Fruit fly (Drosophila melanogaster) whole organism, prepupa: Measurements from ENCODE around the gene Nmdar1.

Experiments used
- Blimp-1 ChIP-seq: fragments of 200-800 bp; sonication (Bioruptor generic); optimal IDR thresholded peaks from 3 replicates; lab custom pipeline; 2017; ENCODE audit warnings: missing biosample characterization, missing genetic modification characterization, mild to moderate bottlenecking, moderate library complexity, missing genetic modification reagents
- CG10631 ChIP-seq: fragments of 200-800 bp; sonication (Bioruptor generic); optimal IDR thresholded peaks from 2 replicates; lab custom pipeline; 2016; ENCODE audit warnings: missing biosample characterization, missing genetic modification characterization
- CG10669 ChIP-seq: fragments of 200-800 bp; sonication (Bioruptor generic); optimal IDR thresholded peaks from 3 replicates; lab custom pipeline; 2018; ENCODE audit warnings: missing biosample characterization, mild to moderate bottlenecking, missing genetic modification characterization, moderate library complexity
- CG11294 ChIP-seq: fragments of 200-800 bp; sonication (Bioruptor generic); IDR thresholded peaks from 2 replicates; pipeline ENCODE4 v1.3.6; 2022; ENCODE audit warnings: missing biosample characterization, missing genetic modification characterization
- CG11762 ChIP-seq: fragments of 200-800 bp; sonication (Bioruptor generic); optimal IDR thresholded peaks from 3 replicates; lab custom pipeline; 2016; ENCODE audit warnings: missing biosample characterization, missing genetic modification characterization; ENCODE audit not compliant: insufficient read depth
- CG15336 ChIP-seq: fragments of 200-800 bp; sonication (Bioruptor generic); IDR thresholded peaks from 2 replicates; pipeline ENCODE4 v1.3.6; 2022; ENCODE audit warnings: missing biosample characterization, missing genetic modification characterization
- CG1621 ChIP-seq: fragments of 200-800 bp; sonication (Bioruptor generic); optimal IDR thresholded peaks from 3 replicates; lab custom pipeline; 2018; ENCODE audit warnings: missing biosample characterization, mild to moderate bottlenecking, missing genetic modification characterization
- CG16779 ChIP-seq: fragments of 200-800 bp; sonication (Bioruptor generic); optimal IDR thresholded peaks from 3 replicates; lab custom pipeline; 2017; ENCODE audit warnings: missing biosample characterization, mild to moderate bottlenecking, missing genetic modification characterization
- CG31627 ChIP-seq: fragments of 200-800 bp; sonication (Bioruptor generic); optimal IDR thresholded peaks from 3 replicates; lab custom pipeline; 2016; ENCODE audit warnings: missing biosample characterization, missing genetic modification characterization
- CG34406 ChIP-seq: fragments of 200-800 bp; sonication (Bioruptor generic); optimal IDR thresholded peaks from 3 replicates; lab custom pipeline; 2016; ENCODE audit warnings: missing biosample characterization, missing genetic modification characterization
- CG6163 ChIP-seq: fragments of 200-800 bp; sonication (Bioruptor generic); IDR thresholded peaks from 3 replicates; pipeline ENCODE4 v1.3.6; 2022; ENCODE audit warnings: missing biosample characterization, missing genetic modification characterization
- CG8119 ChIP-seq: fragments of 200-800 bp; sonication (Bioruptor generic); IDR thresholded peaks from 3 replicates; pipeline ENCODE4 v1.3.6; 2022; ENCODE audit warnings: missing biosample characterization, missing genetic modification characterization
- CG8319 ChIP-seq: fragments of 200-800 bp; sonication (Bioruptor generic); optimal IDR thresholded peaks from 3 replicates; lab custom pipeline; 2016; ENCODE audit warnings: missing biosample characterization, missing genetic modification characterization
- CG8632 ChIP-seq: fragments of 200-800 bp; sonication (Bioruptor generic); optimal IDR thresholded peaks from 3 replicates; lab custom pipeline; 2016; ENCODE audit warnings: missing biosample characterization, missing genetic modification characterization
- Eip78C ChIP-seq: fragments of 200-800 bp; sonication (Bioruptor generic); peaks from one replicate; lab custom pipeline; 2016; ENCODE audit warnings: missing biosample characterization, missing genetic modification characterization
- Gug ChIP-seq: fragments of 200-800 bp; sonication (Bioruptor generic); IDR thresholded peaks from 2 replicates; pipeline ENCODE4 v1.3.6; 2022; ENCODE audit warnings: missing biosample characterization, missing genetic modification characterization
- Hr39 ChIP-seq: fragments of 200-800 bp; sonication (Bioruptor generic); optimal IDR thresholded peaks from 2 replicates; lab custom pipeline; 2016; ENCODE audit warnings: missing biosample characterization, missing genetic modification characterization
- Hr4 ChIP-seq: fragments of 200-800 bp; sonication (Bioruptor generic); optimal IDR thresholded peaks from 3 replicates; lab custom pipeline; 2016; ENCODE audit warnings: missing biosample characterization, missing genetic modification characterization
- Lpt ChIP-seq: fragments of 200-800 bp; sonication (Bioruptor generic); optimal IDR thresholded peaks from 3 replicates; lab custom pipeline; 2016; ENCODE audit warnings: missing biosample characterization, missing genetic modification characterization
- Sox14 ChIP-seq: fragments of 200-800 bp; sonication (Bioruptor generic); optimal IDR thresholded peaks from 3 replicates; lab custom pipeline; 2016; ENCODE audit warnings: missing biosample characterization, missing genetic modification characterization
- Sox15 ChIP-seq: fragments of 200-800 bp; sonication (Bioruptor generic); optimal IDR thresholded peaks from 3 replicates; lab custom pipeline; 2016; ENCODE audit warnings: missing biosample characterization, missing genetic modification characterization
- achi ChIP-seq: fragments of 200-800 bp; sonication (Bioruptor generic); optimal IDR thresholded peaks from 3 replicates; lab custom pipeline; 2016; ENCODE audit warnings: missing biosample characterization, missing genetic modification characterization
- cyc ChIP-seq: fragments of 200-800 bp; sonication (Bioruptor generic); optimal IDR thresholded peaks from 3 replicates; lab custom pipeline; 2016; ENCODE audit warnings: missing biosample characterization, missing genetic modification characterization
- dac ChIP-seq: fragments of 200-800 bp; sonication (Bioruptor generic); optimal IDR thresholded peaks from 2 replicates; lab custom pipeline; 2017; ENCODE audit warnings: missing biosample characterization, mild to moderate bottlenecking, missing genetic modification characterization
- dsx ChIP-seq: fragments of 200-800 bp; optimal IDR thresholded peaks from 3 replicates; lab custom pipeline; 2019; ENCODE audit warnings: missing biosample characterization, mild to moderate bottlenecking, missing genetic modification characterization, moderate library complexity; ENCODE audit not compliant: poor library complexity, severe bottlenecking
- eg ChIP-seq: fragments of 200-800 bp; sonication (Bioruptor generic); IDR thresholded peaks from 3 replicates; pipeline ENCODE4 v1.3.6; 2022; ENCODE audit warnings: missing biosample characterization, missing genetic modification characterization
- esn ChIP-seq: fragments of 200-800 bp; sonication (Bioruptor generic); optimal IDR thresholded peaks from 2 replicates; lab custom pipeline; 2016; ENCODE audit warnings: missing biosample characterization, mild to moderate bottlenecking, missing genetic modification characterization, moderate library complexity
- fd59A ChIP-seq: fragments of 200-800 bp; sonication (Bioruptor generic); optimal IDR thresholded peaks from 2 replicates; lab custom pipeline; 2017; ENCODE audit warnings: missing biosample characterization, mild to moderate bottlenecking, missing genetic modification characterization, missing genetic modification reagents
- fkh ChIP-seq: fragments of 200-800 bp; sonication (Bioruptor generic); optimal IDR thresholded peaks from 3 replicates; lab custom pipeline; 2017; ENCODE audit warnings: missing biosample characterization, mild to moderate bottlenecking, missing genetic modification characterization, moderate library complexity
- lz ChIP-seq: fragments of 200-800 bp; sonication (Bioruptor generic); optimal IDR thresholded peaks from 3 replicates; lab custom pipeline; 2016; ENCODE audit warnings: missing biosample characterization, missing genetic modification characterization
- salr ChIP-seq, 2 experiments: fragments of 200-800 bp; sonication (Bioruptor generic); optimal IDR thresholded peaks; 3 replicates each; lab custom pipeline; 2016 to 2018; ENCODE audit warnings: missing biosample characterization in 2 of 2, missing genetic modification characterization in 2 of 2, mild to moderate bottlenecking in 1 of 2
- svp ChIP-seq: fragments of 200-800 bp; sonication (Bioruptor generic); peaks from one replicate; lab custom pipeline; 2016; ENCODE audit warnings: missing biosample characterization, missing genetic modification characterization
- topi ChIP-seq: fragments of 200-800 bp; sonication (Bioruptor generic); optimal IDR thresholded peaks from 3 replicates; lab custom pipeline; 2016; ENCODE audit warnings: missing biosample characterization, missing genetic modification characterization
- vri ChIP-seq: fragments of 200-800 bp; sonication (Bioruptor generic); optimal IDR thresholded peaks from 3 replicates; lab custom pipeline; 2016; ENCODE audit warnings: missing biosample characterization, mild to moderate bottlenecking, missing genetic modification characterization

Gene Nmdar1

DNA sequence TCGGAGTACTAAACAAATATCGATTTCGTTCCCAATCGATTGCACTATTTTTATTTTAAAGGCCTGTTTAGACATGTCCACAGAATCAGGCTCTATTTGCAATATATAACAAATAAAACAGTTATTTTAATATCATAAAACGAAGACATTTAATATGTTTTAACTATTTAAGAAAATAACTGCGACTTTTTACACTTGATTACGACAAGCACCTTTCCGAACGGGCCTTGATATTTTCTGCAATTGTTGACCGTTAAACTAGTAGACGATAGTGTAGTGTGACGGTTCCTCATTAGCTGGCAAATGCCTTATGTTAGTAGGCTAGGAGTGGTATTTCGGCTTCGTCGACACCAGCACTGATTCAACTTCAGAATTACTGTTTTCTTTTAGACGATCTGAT is 45.5 kb upstream of the Nmdar1 start, which contains the start of the genes CG2931 and Rheb (continued):
- TF ChIP-seq lz (GFP tag; lab: Kevin White, UChicago), result peak; percentile 67
- peak; percentile 36 for TF ChIP-seq CG34406
- peak; percentile 30; the same call in 1 of the 3 replicates for TF ChIP-seq CG8119 (GFP tag; lab: Robert Waterston, UW)
- peak; percentile 53 for TF ChIP-seq fkh (GFP tag; lab: Kevin White, UChicago)
- TF ChIP-seq achi (GFP tag; lab: Kevin White, UChicago), result peak; percentile 25
- TF ChIP-seq CG31627, result peak; percentile 65
- peak; percentile 46 for TF ChIP-seq Gug (GFP tag; lab: Robert Waterston, UW)
- TF ChIP-seq Sox15 (GFP tag; lab: Kevin White, UChicago), result peak; percentile 40

dm6 chr3R:5565623-5566022 is 42.5 kb upstream of the Nmdar1 start:
- peak; percentile 80 for TF ChIP-seq svp
- peak; percentile 92 for TF ChIP-seq CG6163 (GFP tag; lab: Robert Waterston, UW)
- TF ChIP-seq Hr39, result no peak
- no peak for TF ChIP-seq salr (GFP tag; optimal IDR thresholded peaks at IDR 0.05; lab: Kevin White, UChicago)
- TF ChIP-seq fd59A (GFP tag; lab: Kevin White, UChicago), result no peak
- TF ChIP-seq CG34406, result no peak
- TF ChIP-seq Gug (GFP tag; lab: Robert Waterston, UW), result peak; percentile 78
- no peak for TF ChIP-seq CG8319 (GFP tag; lab: Kevin White, UChicago)
- peak; percentile 23 for TF ChIP-seq CG11762
- TF ChIP-seq CG8119 (GFP tag; lab: Robert Waterston, UW), result peak; percentile 87
- no peak for TF ChIP-seq CG8632 (GFP tag; lab: Kevin White, UChicago)
- peak; percentile 90 for TF ChIP-seq Hr4 (GFP tag; lab: Kevin White, UChicago)
- TF ChIP-seq lz (GFP tag; lab: Kevin White, UChicago), result peak; percentile 47
- peak; percentile 65 for TF ChIP-seq esn (GFP tag; lab: Kevin White, UChicago)
- peak; percentile 56 for TF ChIP-seq Sox14 (GFP tag; lab: Kevin White, UChicago)
- peak; percentile 87 for TF ChIP-seq vri (GFP tag; lab: Kevin White, UChicago)
- peak; percentile 61 for TF ChIP-seq Lpt (GFP tag; lab: Kevin White, UChicago)
- TF ChIP-seq CG11294 (GFP tag; lab: Robert Waterston, UW), result peak; percentile 82
- no peak for TF ChIP-seq cyc (GFP tag; lab: Kevin White, UChicago)
- peak; percentile 55 for TF ChIP-seq dac
- no peak for TF ChIP-seq Blimp-1 (GFP tag; lab: Kevin White, UChicago)
- peak; percentile 89 for TF ChIP-seq CG15336 (GFP tag; lab: Robert Waterston, UW)
- TF ChIP-seq dsx (GFP tag; lab: Kevin White, UChicago), result no peak
- peak; percentile 93 for TF ChIP-seq eg (GFP tag; lab: Robert Waterston, UW)
- peak; percentile 63 for TF ChIP-seq Eip78C (GFP tag; lab: Kevin White, UChicago)
- peak; percentile 31 for TF ChIP-seq CG31627
- peak; percentile 42 for TF ChIP-seq CG16779

DNA sequence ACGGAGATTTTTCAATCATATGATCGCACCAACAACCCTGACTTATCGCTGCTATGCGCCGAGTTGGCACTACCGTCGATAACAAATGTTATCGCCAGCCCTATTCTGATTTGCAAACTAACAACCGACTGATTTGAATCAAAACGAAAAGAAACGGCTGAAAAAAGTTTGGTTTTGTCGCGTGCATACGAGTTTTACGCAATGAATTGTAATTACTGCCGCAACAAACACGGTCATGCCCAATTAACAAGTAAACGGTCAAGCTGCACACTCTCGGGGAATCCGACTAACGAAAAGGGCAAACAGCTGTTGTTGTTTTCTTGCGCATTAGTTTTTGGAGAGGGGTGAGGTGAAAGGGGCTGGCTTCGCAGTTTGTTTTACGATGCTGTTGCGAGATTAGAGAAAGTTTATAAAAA is 41.7 kb upstream of the Nmdar1 start, which contains the start of the genes CG14671 and CG12746:
Gene CG14671, minus strand, starts transcription at position 41 of the 416 bp plus-strand sequence.
Gene CG12746, plus strand, starts transcription at position 91 of the 416 bp plus-strand sequence.
- TF ChIP-seq fkh (GFP tag; lab: Kevin White, UChicago), result peak; percentile 82
- TF ChIP-seq esn (GFP tag; lab: Kevin White, UChicago), result peak; percentile 10
- TF ChIP-seq topi (GFP tag; lab: Kevin White, UChicago), result no peak

DNA sequence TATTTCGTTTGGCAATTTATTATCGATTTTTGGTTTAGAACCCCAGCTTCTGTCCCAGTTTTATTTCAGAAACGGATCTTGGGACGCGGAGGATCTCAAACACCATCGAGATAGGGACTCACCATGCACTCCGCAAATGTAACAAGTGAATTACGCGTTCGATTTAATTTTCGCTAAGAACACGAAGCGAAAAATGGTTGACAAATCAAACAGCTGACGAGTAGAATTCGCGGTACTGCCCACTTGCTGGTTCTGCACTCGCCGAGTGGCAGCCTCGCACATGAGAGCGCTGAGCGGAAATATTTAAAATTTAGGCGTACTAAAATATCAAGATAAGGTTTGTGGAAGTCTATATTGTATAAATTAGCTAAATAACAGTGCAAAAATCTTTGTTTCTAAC is 40.3 kb upstream of the Nmdar1 start, which contains the start of gene Pi4KIIalpha:
Gene Pi4KIIalpha, minus strand, starts transcription at position 233 of the 400 bp plus-strand sequence.
- TF ChIP-seq Gug (GFP tag; lab: Robert Waterston, UW), result no peak
- peak; percentile 12 for TF ChIP-seq Sox14 (GFP tag; lab: Kevin White, UChicago)
- TF ChIP-seq CG10669, result no peak
- TF ChIP-seq salr (GFP tag; optimal IDR thresholded peaks at IDR 0.05; lab: Kevin White, UChicago), result no peak
- TF ChIP-seq CG8632 (GFP tag; lab: Kevin White, UChicago), result no peak
- TF ChIP-seq CG10631, result no peak
- TF ChIP-seq CG1621 (tag; lab: Kevin White, UChicago), result no peak
- no peak for TF ChIP-seq fd59A (GFP tag; lab: Kevin White, UChicago)
